Fruit fly (Drosophila melanogaster) whole organism, embryonic: ENCODE measurements around the gene N.

Experiments
- Abd-B ChIP-seq: fragments of 200-800 bp; sonication (Bioruptor generic); optimal IDR thresholded peaks from 2 replicates; lab custom pipeline; 2018; ENCODE audit warnings: missing biosample characterization, mild to moderate bottlenecking, missing genetic modification characterization, moderate library complexity
- Antp ChIP-seq: fragments of 200-800 bp; sonication (Bioruptor generic); optimal IDR thresholded peaks from 3 replicates; lab custom pipeline; 2016; ENCODE audit warnings: missing biosample characterization, missing genetic modification characterization
- Atf-2 ChIP-seq: fragments of 200-800 bp; sonication (Bioruptor generic); optimal IDR thresholded peaks from 2 replicates; lab custom pipeline; 2016; ENCODE audit warnings: missing biosample characterization, missing genetic modification characterization
- CG11456 ChIP-seq: fragments of 200-800 bp; sonication (Bioruptor generic); IDR thresholded peaks from 3 replicates; pipeline ENCODE4 v1.3.6; 2022; ENCODE audit warnings: missing biosample characterization, missing genetic modification characterization
- CG11723 ChIP-seq: fragments of 200-800 bp; sonication (Bioruptor generic); optimal IDR thresholded peaks from 2 replicates; lab custom pipeline; 2017; ENCODE audit warnings: missing biosample characterization, mild to moderate bottlenecking, missing genetic modification characterization
- CG12155 ChIP-seq: fragments of 200-800 bp; sonication (Bioruptor generic); optimal IDR thresholded peaks from 3 replicates; lab custom pipeline; 2016; ENCODE audit warnings: missing biosample characterization, missing genetic modification characterization
- CG12744 ChIP-seq: fragments of 200-800 bp; sonication (Bioruptor generic); optimal IDR thresholded peaks from 2 replicates; lab custom pipeline; 2016; ENCODE audit warnings: missing biosample characterization, missing genetic modification characterization
- CG17361 ChIP-seq: fragments of 200-800 bp; sonication (Bioruptor generic); IDR thresholded peaks from 3 replicates; pipeline ENCODE4 v1.3.6; 2022; ENCODE audit warnings: missing biosample characterization, missing genetic modification characterization
- CG17612 ChIP-seq: fragments of 200-800 bp; sonication (Bioruptor generic); IDR thresholded peaks from 2 replicates; pipeline ENCODE4 v1.3.6; 2022; ENCODE audit warnings: missing biosample characterization, missing genetic modification characterization
- CG2129 ChIP-seq: fragments of 200-800 bp; sonication (Bioruptor generic); IDR thresholded peaks from 2 replicates; pipeline ENCODE4 v1.3.6; 2022; ENCODE audit warnings: missing biosample characterization, missing genetic modification characterization; ENCODE audit not compliant: partially characterized antibody
- CG2199 ChIP-seq: fragments of 200-800 bp; sonication (Bioruptor generic); IDR thresholded peaks from 3 replicates; pipeline ENCODE4 v1.3.6; 2022; ENCODE audit warnings: missing biosample characterization, missing genetic modification characterization
- CG30020 ChIP-seq: fragments of 200-800 bp; optimal IDR thresholded peaks from 2 replicates; lab custom pipeline; 2019; ENCODE audit warnings: missing biosample characterization, mild to moderate bottlenecking, missing genetic modification characterization, moderate library complexity
- CG3065 ChIP-seq: fragments of 200-800 bp; sonication (Bioruptor generic); optimal IDR thresholded peaks from 2 replicates; lab custom pipeline; 2016; ENCODE audit warnings: missing biosample characterization, missing genetic modification characterization
- CG31441 ChIP-seq: fragments of 200-800 bp; sonication (Bioruptor generic); IDR thresholded peaks from 2 replicates; pipeline ENCODE4 v1.3.6; 2022; ENCODE audit warnings: missing biosample characterization, missing genetic modification characterization
- CG33557 ChIP-seq: fragments of 200-800 bp; sonication (Bioruptor generic); optimal IDR thresholded peaks from 2 replicates; lab custom pipeline; 2019; ENCODE audit warnings: missing biosample characterization, mild to moderate bottlenecking, missing genetic modification characterization, moderate library complexity
- CG42726 ChIP-seq: fragments of 200-800 bp; sonication (Bioruptor generic); IDR thresholded peaks from 2 replicates; pipeline ENCODE4 v1.3.6; 2022; ENCODE audit warnings: missing biosample characterization, missing genetic modification characterization; ENCODE audit not compliant: partially characterized antibody
- CG4730 ChIP-seq: fragments of 200-800 bp; sonication (Bioruptor generic); IDR thresholded peaks from 2 replicates; pipeline ENCODE4 v1.3.6; 2022; ENCODE audit warnings: missing biosample characterization, missing genetic modification characterization
- CG6683 ChIP-seq: fragments of 200-800 bp; sonication (Bioruptor generic); optimal IDR thresholded peaks from 2 replicates; lab custom pipeline; 2017; ENCODE audit warnings: missing biosample characterization, mild to moderate bottlenecking, missing genetic modification characterization, missing genetic modification reagents
- CG7987 ChIP-seq: fragments of 200-800 bp; sonication (Bioruptor generic); optimal IDR thresholded peaks from 2 replicates; lab custom pipeline; 2018; ENCODE audit warnings: missing biosample characterization, mild to moderate bottlenecking, missing genetic modification characterization, moderate library complexity
- CG8359 ChIP-seq: fragments of 200-800 bp; sonication (Bioruptor generic); optimal IDR thresholded peaks from 2 replicates; lab custom pipeline; 2017; ENCODE audit warnings: missing biosample characterization, mild to moderate bottlenecking, missing genetic modification characterization, borderline replicate concordance
- CG8388 ChIP-seq: fragments of 200-800 bp; sonication (Bioruptor generic); optimal IDR thresholded peaks from 2 replicates; lab custom pipeline; 2019; ENCODE audit warnings: missing biosample characterization, mild to moderate bottlenecking, missing genetic modification characterization, moderate library complexity
- CoRest ChIP-seq: fragments of 200-800 bp; sonication (Bioruptor generic); optimal IDR thresholded peaks from 3 replicates; lab custom pipeline; 2018; ENCODE audit warnings: missing biosample characterization, mild to moderate bottlenecking, missing genetic modification characterization, moderate library complexity
- Dad ChIP-seq: fragments of 200-800 bp; sonication (Bioruptor generic); optimal IDR thresholded peaks from 3 replicates; lab custom pipeline; 2016; ENCODE audit warnings: missing biosample characterization, missing genetic modification characterization
- Dbx ChIP-seq: fragments of 200-800 bp; sonication (Bioruptor generic); IDR thresholded peaks from 3 replicates; pipeline ENCODE4 v1.3.6; 2022; ENCODE audit warnings: missing biosample characterization, missing genetic modification characterization
- Dfd ChIP-seq, 2 experiments: fragments of >200 bp; optimal IDR thresholded peaks; 2 replicates each; lab custom pipeline; 2017; ENCODE audit warnings: missing biosample characterization in 2 of 2, missing genetic modification characterization in 2 of 2
- Doc2 ChIP-seq: fragments of 200-800 bp; sonication (Bioruptor generic); IDR thresholded peaks from 2 replicates; pipeline ENCODE4 v1.3.6; 2022; ENCODE audit warnings: missing biosample characterization, missing genetic modification characterization
- Doc3 ChIP-seq: fragments of 200-800 bp; sonication (Bioruptor generic); IDR thresholded peaks from 3 replicates; pipeline ENCODE4 v1.3.6; 2022; ENCODE audit warnings: missing biosample characterization, missing genetic modification characterization; ENCODE audit not compliant: partially characterized antibody
- Dp ChIP-seq: fragments of 200-800 bp; sonication (Bioruptor generic); optimal IDR thresholded peaks from 2 replicates; lab custom pipeline; 2018; ENCODE audit warnings: missing biosample characterization, mild to moderate bottlenecking, missing genetic modification characterization, moderate library complexity
- Elba2 ChIP-seq: fragments of 200-800 bp; sonication (Bioruptor generic); optimal IDR thresholded peaks from 3 replicates; lab custom pipeline; 2016; ENCODE audit warnings: missing biosample characterization, missing genetic modification characterization
- Fer1 ChIP-seq: fragments of 200-800 bp; sonication (Bioruptor generic); optimal IDR thresholded peaks from 2 replicates; lab custom pipeline; 2017; ENCODE audit warnings: missing biosample characterization, mild to moderate bottlenecking, missing genetic modification characterization
- HmgD ChIP-seq: fragments of 200-800 bp; sonication (Bioruptor generic); optimal IDR thresholded peaks from 3 replicates; lab custom pipeline; 2016; ENCODE audit warnings: missing biosample characterization, missing genetic modification characterization
- HmgZ ChIP-seq: fragments of 200-800 bp; sonication (Bioruptor generic); optimal IDR thresholded peaks from 2 replicates; lab custom pipeline; 2018; ENCODE audit warnings: missing biosample characterization, mild to moderate bottlenecking, missing genetic modification characterization
- Hr78 ChIP-seq, 2 experiments: fragments of 200-800 bp in 1 of 2; fragments of >200 bp in 1 of 2; sonication (Bioruptor generic) in 1 of 2; optimal IDR thresholded peaks; 2 replicates each; lab custom pipeline; 2017 to 2019; ENCODE audit warnings: missing biosample characterization in 2 of 2, missing genetic modification characterization in 2 of 2, mild to moderate bottlenecking in 1 of 2, moderate library complexity in 1 of 2
- Max ChIP-seq: fragments of 200-800 bp; sonication (Bioruptor generic); optimal IDR thresholded peaks from 2 replicates; lab custom pipeline; 2016; ENCODE audit warnings: missing biosample characterization, mild to moderate bottlenecking, missing genetic modification characterization
- Rfx ChIP-seq: fragments of 200-800 bp; sonication (Bioruptor generic); IDR thresholded peaks from 2 replicates; pipeline ENCODE4 v1.3.6; 2022; ENCODE audit warnings: missing biosample characterization, missing genetic modification characterization
- bigmax ChIP-seq: fragments of 200-800 bp; sonication (Bioruptor generic); optimal IDR thresholded peaks from 2 replicates; lab custom pipeline; 2018; ENCODE audit warnings: missing biosample characterization, mild to moderate bottlenecking, missing genetic modification characterization
- cas ChIP-seq: fragments of 200-800 bp; sonication (Bioruptor generic); IDR thresholded peaks from 2 replicates; pipeline ENCODE4 v1.3.6; 2022; ENCODE audit warnings: missing biosample characterization, missing genetic modification characterization
- fd64A ChIP-seq: fragments of 200-800 bp; sonication (Bioruptor generic); optimal IDR thresholded peaks from 3 replicates; lab custom pipeline; 2018; ENCODE audit warnings: missing biosample characterization, mild to moderate bottlenecking, missing genetic modification characterization
- gfzf ChIP-seq: fragments of 200-800 bp; sonication (Bioruptor generic); optimal IDR thresholded peaks from 2 replicates; lab custom pipeline; 2016; ENCODE audit warnings: missing biosample characterization, mild to moderate bottlenecking, missing genetic modification characterization, moderate library complexity
- grau ChIP-seq: fragments of 200-800 bp; optimal IDR thresholded peaks from 3 replicates; lab custom pipeline; 2019; ENCODE audit warnings: missing biosample characterization, mild to moderate bottlenecking, missing genetic modification characterization, moderate library complexity
- gsb-n ChIP-seq: fragments of 200-800 bp; sonication (Bioruptor generic); optimal IDR thresholded peaks from 3 replicates; lab custom pipeline; 2018; ENCODE audit warnings: missing biosample characterization, mild to moderate bottlenecking, missing genetic modification characterization
- hth ChIP-seq: fragments of >200 bp; optimal IDR thresholded peaks from 2 replicates; lab custom pipeline; 2017; ENCODE audit warnings: inconsistent platforms
- lab ChIP-seq: fragments of 200-800 bp; sonication (Bioruptor generic); optimal IDR thresholded peaks from 3 replicates; lab custom pipeline; 2017; ENCODE audit warnings: missing biosample characterization, missing genetic modification characterization, mild to moderate bottlenecking, moderate library complexity, missing genetic modification reagents
- mld ChIP-seq: fragments of 200-800 bp; sonication (Bioruptor generic); IDR thresholded peaks from 3 replicates; pipeline ENCODE4 v1.3.6; 2022; ENCODE audit warnings: missing biosample characterization, missing genetic modification characterization; ENCODE audit not compliant: partially characterized antibody
- nau ChIP-seq: fragments of 200-800 bp; sonication (Bioruptor generic); optimal IDR thresholded peaks from 3 replicates; lab custom pipeline; 2017; ENCODE audit warnings: missing biosample characterization, mild to moderate bottlenecking, missing genetic modification characterization, missing genetic modification reagents
- pros ChIP-seq: fragments of 200-800 bp; sonication (Bioruptor generic); optimal IDR thresholded peaks from 3 replicates; lab custom pipeline; 2019; ENCODE audit warnings: missing biosample characterization, mild to moderate bottlenecking, missing genetic modification characterization, moderate library complexity
- ranshi ChIP-seq: fragments of 200-800 bp; sonication (Bioruptor generic); IDR thresholded peaks from 2 replicates; pipeline ENCODE4 v1.3.6; 2022; ENCODE audit warnings: missing biosample characterization, missing genetic modification characterization
- tgo ChIP-seq: fragments of 200-800 bp; sonication (Bioruptor generic); IDR thresholded peaks from 3 replicates; pipeline ENCODE4 v1.3.6; 2022; ENCODE audit warnings: missing biosample characterization, missing genetic modification characterization

N gene

DNA sequence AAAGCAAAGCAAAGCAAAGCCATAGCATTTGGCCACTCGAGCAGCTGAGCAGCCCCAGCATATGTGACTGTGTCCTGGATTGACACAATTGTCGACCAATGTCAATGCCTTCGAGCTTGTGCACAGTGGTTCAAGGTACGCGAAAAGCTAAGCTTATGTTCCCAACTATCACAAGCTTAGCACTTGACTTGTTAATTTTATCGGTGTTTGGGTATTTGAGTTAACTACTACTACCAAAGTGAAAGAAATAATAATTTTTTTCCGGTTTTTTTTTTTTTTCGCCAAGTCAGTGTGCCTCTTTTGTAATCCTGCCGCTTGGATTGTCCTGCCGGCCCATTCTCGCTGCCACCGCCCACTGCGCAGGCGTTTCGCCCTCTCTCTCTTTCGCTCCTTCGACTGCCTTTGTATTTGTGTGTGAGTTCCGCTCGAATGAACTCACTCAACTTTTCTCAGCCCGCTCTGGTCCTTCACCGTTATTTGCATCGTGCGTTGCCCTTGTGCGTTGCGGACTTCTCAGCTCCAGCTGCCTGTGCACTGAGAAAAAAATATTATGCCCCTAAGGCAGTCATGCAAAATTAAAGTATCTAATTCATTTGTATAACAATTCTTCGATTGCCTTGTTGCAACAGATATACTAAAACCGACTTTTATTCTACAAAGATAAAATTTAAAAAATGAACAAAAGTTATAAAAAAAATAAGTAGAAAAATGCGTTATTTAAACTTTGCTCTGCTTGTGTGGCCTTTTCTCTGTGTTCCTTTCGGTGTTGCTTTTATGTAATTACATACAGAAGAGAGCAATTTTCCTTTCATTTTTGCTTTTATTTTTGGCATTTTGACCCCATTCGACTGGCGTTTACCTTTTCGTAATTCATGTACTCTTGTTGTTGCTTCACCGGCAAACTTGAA lies 71.5 kb downstream of the N start (continued):
- TF ChIP-seq Dad (GFP tag; lab: Kevin White, UChicago) (peak; percentile 13), tgo (GFP tag; lab: Robert Waterston, UW) (peak; percentile 61), CG30020 (tag; lab: Kevin White, UChicago) (no peak), cas (GFP tag; lab: Robert Waterston, UW) (0 out of 2 replicates have a peak, but pooled peaks have one; percentile 29), CG12155 (GFP tag; lab: Kevin White, UChicago) (peak; percentile 40), pros (no peak), nau (GFP tag; lab: Kevin White, UChicago) (peak; percentile 33), CG8388 (GFP tag; lab: Kevin White, UChicago) (no peak), Doc2 (GFP tag; lab: Robert Waterston, UW) (no peak), CG33557 (no peak), Elba2 (GFP tag; lab: Kevin White, UChicago) (no peak), CG11723 (GFP tag; lab: Kevin White, UChicago) (peak; percentile 23), Dbx (GFP tag; lab: Robert Waterston, UW) (peak; percentile 71), Dp (no peak), Rfx (GFP tag; lab: Robert Waterston, UW) (peak; percentile 82), CG4730 (GFP tag; lab: Robert Waterston, UW) (peak; percentile 57), HmgD (GFP tag; lab: Kevin White, UChicago) (peak; percentile 19), Max (GFP tag; lab: Kevin White, UChicago) (peak; percentile 45), CG7987 (GFP tag; lab: Kevin White, UChicago) (no peak), CG3065 (GFP tag; lab: Kevin White, UChicago) (no peak), lab (peak; percentile 89), CG2129 (GFP tag; lab: Robert Waterston, UW) (no peak), Dfd (GFP tag; optimal IDR thresholded peaks at IDR 0.05; lab: Kevin White, UChicago) (no peak), ranshi (GFP tag; lab: Robert Waterston, UW) (peak; percentile 72), hth (lab: Kevin White, UChicago) (no peak), mld (GFP tag; lab: Robert Waterston, UW) (no peak), Hr78 (GFP tag; optimal IDR thresholded peaks at IDR 0.05; lab: Kevin White, UChicago) (no peak), CG6683 (GFP tag; lab: Kevin White, UChicago) (peak; percentile 57), gsb-n (no peak), grau (tag; lab: Kevin White, UChicago) (peak; percentile 43), fd64A (GFP tag; lab: Kevin White, UChicago) (no peak), Fer1 (GFP tag; lab: Kevin White, UChicago) (peak; percentile 90), CG8359 (GFP tag; lab: Kevin White, UChicago) (no peak), Atf-2 (peak; percentile 56), CG12744 (GFP tag; lab: Kevin White, UChicago) (peak; percentile 38), bigmax (GFP tag; lab: Kevin White, UChicago) (no peak), Abd-B (GFP tag; lab: Kevin White, UChicago) (no peak), CG42726 (GFP tag; lab: Robert Waterston, UW) (no peak), HmgZ (tag; lab: Kevin White, UChicago) (no peak), CoRest (tag; lab: Kevin White, UChicago) (peak; percentile 41), CG31441 (GFP tag; lab: Robert Waterston, UW) (peak; percentile 57), gfzf (no peak), CG17361 (GFP tag; lab: Robert Waterston, UW) (0 out of 3 replicates have a peak, but pooled peaks have one; percentile 26), CG11456 (GFP tag; lab: Robert Waterston, UW) (peak; percentile 68; the same call in 2 of the 3 replicates), CG17612 (GFP tag; lab: Robert Waterston, UW) (no peak; the same call in 1 of the 2 replicates), Antp (GFP tag; lab: Kevin White, UChicago) (peak; percentile 81), Doc3 (no peak), CG2199 (no peak)
